Fruit fly (Drosophila melanogaster): Measurements from ENCODE around the gene slpr.

Gene slpr

dm6 chrX:8177030-8177349, at the start of gene slpr:
TSS of gene slpr (minus strand) at chrX:8177185.
- TF ChIP-seq CG17801 (GFP tag; optimal IDR thresholded peaks at IDR 0.05; ENCODE audit: partially characterized antibody) = no peak

- no peak for TF ChIP-seq CG17801 (GFP tag; optimal IDR thresholded peaks at IDR 0.05; ENCODE audit: partially characterized antibody)
Measured at dm6 chrX:8215855-8216586, 39.0 kb upstream of the slpr start.

- no peak for TF ChIP-seq CG17801 (GFP tag; optimal IDR thresholded peaks at IDR 0.05; ENCODE audit: partially characterized antibody)
Measured at dm6 chrX:8215094-8215854, 38.3 kb upstream of the slpr start.

dm6 chrX:8214017-8214416, 37.0 kb upstream of the slpr start:
- no peak for TF ChIP-seq CG17801 (GFP tag; optimal IDR thresholded peaks at IDR 0.05; ENCODE audit: partially characterized antibody)

- TF ChIP-seq CG17801 (GFP tag; optimal IDR thresholded peaks at IDR 0.05; ENCODE audit: partially characterized antibody) = no peak
Measured at dm6 chrX:8211731-8212468, 34.9 kb upstream of the slpr start.

dm6 chrX:8211094-8211730, 34.2 kb upstream of the slpr start:
- no peak for TF ChIP-seq CG17801 (GFP tag; optimal IDR thresholded peaks at IDR 0.05; ENCODE audit: partially characterized antibody)

- no peak for TF ChIP-seq CG17801 (GFP tag; optimal IDR thresholded peaks at IDR 0.05; ENCODE audit: partially characterized antibody)
Measured at dm6 chrX:8210632-8211031, 33.6 kb upstream of the slpr start.

dm6 chrX:8207054-8207453, 30.1 kb upstream of the slpr start:
- TF ChIP-seq CG17801 (GFP tag; optimal IDR thresholded peaks at IDR 0.05; ENCODE audit: partially characterized antibody) = no peak

- no peak for TF ChIP-seq CG17801 (GFP tag; optimal IDR thresholded peaks at IDR 0.05; ENCODE audit: partially characterized antibody)
Measured at dm6 chrX:8206561-8206960, 29.6 kb upstream of the slpr start.

dm6 chrX:8205625-8206252, 28.8 kb upstream of the slpr start:
- no peak for TF ChIP-seq CG17801 (GFP tag; optimal IDR thresholded peaks at IDR 0.05; ENCODE audit: partially characterized antibody)

dm6 chrX:8202724-8203362, 25.9 kb upstream of the slpr start:
- TF ChIP-seq CG17801 (GFP tag; optimal IDR thresholded peaks at IDR 0.05; ENCODE audit: partially characterized antibody) = no peak

dm6 chrX:8198935-8199580, 22.1 kb upstream of the slpr start:
- TF ChIP-seq CG17801 (GFP tag; optimal IDR thresholded peaks at IDR 0.05; ENCODE audit: partially characterized antibody) = no peak

dm6 chrX:8196598-8197228, 19.7 kb upstream of the slpr start:
- TF ChIP-seq CG17801 (GFP tag; optimal IDR thresholded peaks at IDR 0.05; ENCODE audit: partially characterized antibody) = no peak

- no peak for TF ChIP-seq CG17801 (GFP tag; optimal IDR thresholded peaks at IDR 0.05; ENCODE audit: partially characterized antibody)
Measured at dm6 chrX:8196157-8196526, 19.2 kb upstream of the slpr start.

All from ovary, adult (tissue).